Worm (Caenorhabditis elegans) whole organism, midembryonic: ENCODE data around the gene Y54G9A.5.

Source experiments
- T22C8.4 ChIP-seq: fragments of 200-800 bp; sonication (Bioruptor generic); IDR thresholded peaks from 2 replicates; pipeline ENCODE4 v1.3.6; 2022; ENCODE audit warnings: missing genetic modification characterization, missing compliant biosample characterization
- cog-1 ChIP-seq: sonication (generic microtip); optimal IDR thresholded peaks from 2 replicates; lab custom pipeline; 2016; ENCODE audit warnings: missing genetic modification characterization, missing compliant biosample characterization
- flt-1 ChIP-seq: fragments of 200-800 bp; sonication (Bioruptor generic); IDR thresholded peaks from 2 replicates; pipeline ENCODE4 v1.3.6; 2022; ENCODE audit warnings: missing genetic modification characterization, missing compliant biosample characterization
- klf-2 ChIP-seq: fragments of 200-800 bp; sonication (Bioruptor generic); conservative IDR thresholded peaks from 2 replicates; pipeline ENCODE4 v1.3.6; 2022; ENCODE audit warnings: missing genetic modification reagents, missing genetic modification characterization, missing compliant biosample characterization
- med-1 ChIP-seq: sonication (generic microtip); optimal IDR thresholded peaks from 2 replicates; lab custom pipeline; 2017; ENCODE audit warnings: missing genetic modification characterization, mild to moderate bottlenecking, missing compliant biosample characterization, antibody characterized with exemption, missing genetic modification reagents; ENCODE audit not compliant: insufficient read depth
- ref-1 ChIP-seq: fragments of 200-800 bp; sonication (Bioruptor generic); conservative IDR thresholded peaks from 2 replicates; pipeline ENCODE4 v1.3.6; 2022; ENCODE audit warnings: missing genetic modification reagents, missing genetic modification characterization, missing compliant biosample characterization
- tab-1 ChIP-seq: fragments of 200-800 bp; sonication (Bioruptor generic); IDR thresholded peaks from 2 replicates; pipeline ENCODE4 v1.3.6; 2022; ENCODE audit warnings: missing genetic modification characterization, missing compliant biosample characterization
- ztf-23 ChIP-seq: fragments of 200-800 bp; sonication (Bioruptor generic); IDR thresholded peaks from 2 replicates; pipeline ENCODE4 v1.3.6; 2022; ENCODE audit warnings: missing genetic modification reagents, missing genetic modification characterization, missing compliant biosample characterization
- ztf-29 ChIP-seq: fragments of 200-800 bp; sonication (Bioruptor generic); IDR thresholded peaks from 2 replicates; pipeline ENCODE4 v1.3.6; 2022; ENCODE audit warnings: missing genetic modification reagents, missing genetic modification characterization, missing compliant biosample characterization

Y54G9A.5 gene

DNA sequence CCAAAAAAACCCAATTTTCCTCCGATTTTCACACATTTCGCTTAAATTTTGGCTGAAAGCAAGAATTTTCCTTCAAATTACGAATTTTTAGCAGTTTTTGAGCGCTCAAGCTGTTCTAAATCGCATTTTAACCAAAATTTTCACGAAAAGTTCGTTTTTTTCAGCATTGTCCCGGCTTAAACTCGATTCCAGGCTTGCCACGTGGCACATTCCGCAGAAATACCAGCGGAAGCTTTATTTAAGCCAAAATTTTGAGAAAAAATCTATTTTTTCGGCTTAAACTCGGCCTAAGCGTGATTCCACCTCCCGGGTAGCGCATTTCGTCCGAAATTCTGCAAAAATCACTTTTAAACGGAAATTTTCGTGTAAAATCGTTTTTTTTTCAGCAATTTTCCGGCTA lies 947 bp downstream of the Y54G9A.5 start:
- no peak for TF ChIP-seq cog-1 (tag; lab: Kevin White, UChicago)
- TF ChIP-seq klf-2 (GFP tag; lab: Robert Waterston, UW) = no peak
- TF ChIP-seq ref-1 (GFP tag; lab: Robert Waterston, UW) = no peak

DNA sequence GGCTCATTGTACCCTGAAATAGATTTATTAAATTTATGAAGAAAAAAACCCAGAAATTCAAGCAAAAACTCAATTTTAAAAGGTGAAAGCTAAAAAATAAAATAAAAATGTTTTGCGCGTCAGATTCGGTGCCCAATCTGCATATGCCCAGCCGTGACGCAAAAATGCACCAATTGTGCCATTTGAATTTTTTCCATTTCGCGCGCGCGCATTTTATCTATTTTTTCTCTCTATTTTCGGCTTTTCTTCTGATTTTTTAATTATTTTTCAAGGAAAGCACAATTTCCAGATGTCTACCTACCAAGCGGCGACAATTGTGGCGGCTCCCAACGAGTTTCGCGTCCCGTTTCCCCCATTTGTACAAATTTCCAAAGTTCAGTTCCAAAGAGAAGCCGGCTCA lies 3.0 kb downstream of the Y54G9A.5 start, which contains the start of the genes Y54G9A.7 and bub-3:
Gene Y54G9A.7 (minus strand): TSS at position 7 of the 400 bp plus-strand sequence.
Gene bub-3 (plus strand): TSS at position 270 of the 400 bp plus-strand sequence.
- TF ChIP-seq med-1 (GFP tag; lab: Kevin White, UChicago) (no peak), T22C8.4 (no peak), cog-1 (tag; lab: Kevin White, UChicago) (no peak), ztf-23 (GFP tag; lab: Robert Waterston, UW) (no peak), klf-2 (GFP tag; lab: Robert Waterston, UW) (no peak)

DNA sequence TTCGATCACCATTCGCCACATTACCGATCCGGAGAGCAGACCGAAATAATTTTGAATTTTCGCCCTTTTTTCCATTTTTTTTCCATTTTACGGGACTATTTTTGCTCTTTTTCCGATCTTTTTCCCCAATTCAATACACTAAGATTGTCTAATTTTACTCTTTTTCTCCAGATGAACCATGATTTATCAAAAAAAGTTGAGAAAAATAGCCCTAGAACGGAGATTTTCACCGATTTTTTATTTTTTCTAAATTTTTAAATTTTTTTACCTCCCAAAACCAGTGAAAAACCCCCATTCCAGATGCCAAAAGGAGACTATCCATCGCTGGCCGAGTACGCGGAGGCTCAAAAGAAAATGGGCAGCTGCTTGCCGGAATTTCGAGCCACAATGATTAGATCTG lies 6.6 kb downstream of the Y54G9A.5 start, which contains the start of gene Y54G9A.9:
Gene Y54G9A.9 (plus strand): TSS at position 301 of the 400 bp plus-strand sequence.
- TF ChIP-seq ref-1 (GFP tag; lab: Robert Waterston, UW) = no peak
- TF ChIP-seq ztf-29 (GFP tag; lab: Robert Waterston, UW) = no peak
- TF ChIP-seq tab-1 (GFP tag; lab: Robert Waterston, UW) = no peak
- no peak for TF ChIP-seq cog-1 (tag; lab: Kevin White, UChicago)
- TF ChIP-seq med-1 (GFP tag; lab: Kevin White, UChicago) = no peak
- TF ChIP-seq T22C8.4 = no peak
- TF ChIP-seq flt-1 (GFP tag; lab: Robert Waterston, UW) = no peak
- no peak for TF ChIP-seq ztf-23 (GFP tag; lab: Robert Waterston, UW)
- no peak for TF ChIP-seq klf-2 (GFP tag; lab: Robert Waterston, UW)

DNA sequence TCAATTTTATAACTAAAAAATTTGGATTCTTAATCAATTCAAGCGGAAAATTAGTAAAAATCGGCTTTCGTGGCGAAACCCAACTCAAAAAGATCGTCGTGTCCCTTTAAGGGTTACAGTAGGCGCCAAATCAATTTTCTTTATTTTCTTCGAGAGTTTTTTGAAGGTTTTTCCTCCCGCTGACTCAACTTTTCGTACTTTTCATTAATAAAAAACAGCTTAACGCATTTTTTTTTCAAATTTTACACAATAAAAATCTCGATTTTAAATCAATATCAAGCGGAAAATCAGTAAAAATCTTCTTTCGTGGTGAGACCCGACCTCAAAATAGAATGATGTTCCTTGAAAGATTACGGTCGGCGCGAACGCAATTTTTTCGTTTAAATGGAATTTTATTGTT lies 9.3 kb downstream of the Y54G9A.5 start:
- no peak for TF ChIP-seq flt-1 (GFP tag; lab: Robert Waterston, UW)

DNA sequence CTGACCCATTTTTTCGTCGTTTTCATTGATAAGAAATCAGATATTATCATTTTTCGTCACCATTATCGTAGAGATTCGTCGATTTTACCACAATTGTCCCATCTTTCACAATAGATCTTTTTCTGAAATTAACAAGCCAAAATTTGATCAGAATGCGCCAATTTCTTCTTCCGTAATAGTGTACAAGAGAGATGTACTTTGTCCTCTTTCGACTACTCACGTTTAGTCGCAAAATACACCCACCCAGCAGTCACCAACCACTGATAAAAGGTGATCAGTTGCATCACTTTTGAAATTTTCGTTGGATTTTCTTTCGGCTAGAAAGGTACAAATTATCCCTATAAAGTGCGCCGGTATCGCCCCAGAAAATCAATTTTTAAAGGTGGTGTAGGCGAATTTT lies 9.8 kb downstream of the Y54G9A.5 start:
- TF ChIP-seq klf-2 (GFP tag; lab: Robert Waterston, UW) = no peak
- TF ChIP-seq ref-1 (GFP tag; lab: Robert Waterston, UW) = no peak
- TF ChIP-seq ztf-23 (GFP tag; lab: Robert Waterston, UW) = no peak
- TF ChIP-seq flt-1 (GFP tag; lab: Robert Waterston, UW) = no peak
- no peak for TF ChIP-seq tab-1 (GFP tag; lab: Robert Waterston, UW)
- TF ChIP-seq cog-1 (tag; lab: Kevin White, UChicago) = no peak
- no peak for TF ChIP-seq med-1 (GFP tag; lab: Kevin White, UChicago)
- no peak for TF ChIP-seq ztf-29 (GFP tag; lab: Robert Waterston, UW)
- TF ChIP-seq T22C8.4 = no peak

ce11 chrII:13736089-13736488 lies 13.3 kb downstream of the Y54G9A.5 start, which contains the start of gene R06B9.5:
Gene R06B9.5 (plus strand): TSS chrII:13736320.
- TF ChIP-seq ztf-23 (GFP tag; lab: Robert Waterston, UW) = no peak
- TF ChIP-seq med-1 (GFP tag; lab: Kevin White, UChicago) = no peak
- TF ChIP-seq ref-1 (GFP tag; lab: Robert Waterston, UW) = no peak
- no peak for TF ChIP-seq ztf-29 (GFP tag; lab: Robert Waterston, UW)
- TF ChIP-seq cog-1 (tag; lab: Kevin White, UChicago) = no peak
- TF ChIP-seq tab-1 (GFP tag; lab: Robert Waterston, UW) = no peak
- no peak for TF ChIP-seq flt-1 (GFP tag; lab: Robert Waterston, UW)
- TF ChIP-seq klf-2 (GFP tag; lab: Robert Waterston, UW) = no peak
- no peak for TF ChIP-seq T22C8.4

ce11 chrII:13736906-13737305 lies 14.1 kb downstream of the Y54G9A.5 start:
- TF ChIP-seq tab-1 (GFP tag; lab: Robert Waterston, UW) (no peak), cog-1 (tag; lab: Kevin White, UChicago) (no peak), ref-1 (GFP tag; lab: Robert Waterston, UW) (no peak), med-1 (GFP tag; lab: Kevin White, UChicago) (no peak), klf-2 (GFP tag; lab: Robert Waterston, UW) (no peak), T22C8.4 (no peak), ztf-29 (GFP tag; lab: Robert Waterston, UW) (no peak), ztf-23 (GFP tag; lab: Robert Waterston, UW) (no peak), flt-1 (GFP tag; lab: Robert Waterston, UW) (no peak)

- TF ChIP-seq flt-1 (GFP tag; lab: Robert Waterston, UW) = no peak
These were observed 15.1 kb downstream of the Y54G9A.5 start for ce11 chrII:13737751-13738525.

ce11 chrII:13739423-13739822 lies 16.6 kb downstream of the Y54G9A.5 start:
- no peak for TF ChIP-seq tab-1 (GFP tag; lab: Robert Waterston, UW)
- no peak for TF ChIP-seq cog-1 (tag; lab: Kevin White, UChicago)
- TF ChIP-seq T22C8.4 = no peak
- no peak for TF ChIP-seq ztf-23 (GFP tag; lab: Robert Waterston, UW)
- no peak for TF ChIP-seq klf-2 (GFP tag; lab: Robert Waterston, UW)
- no peak for TF ChIP-seq ztf-29 (GFP tag; lab: Robert Waterston, UW)
- no peak for TF ChIP-seq flt-1 (GFP tag; lab: Robert Waterston, UW)
- no peak for TF ChIP-seq med-1 (GFP tag; lab: Kevin White, UChicago)
- no peak for TF ChIP-seq ref-1 (GFP tag; lab: Robert Waterston, UW)

DNA sequence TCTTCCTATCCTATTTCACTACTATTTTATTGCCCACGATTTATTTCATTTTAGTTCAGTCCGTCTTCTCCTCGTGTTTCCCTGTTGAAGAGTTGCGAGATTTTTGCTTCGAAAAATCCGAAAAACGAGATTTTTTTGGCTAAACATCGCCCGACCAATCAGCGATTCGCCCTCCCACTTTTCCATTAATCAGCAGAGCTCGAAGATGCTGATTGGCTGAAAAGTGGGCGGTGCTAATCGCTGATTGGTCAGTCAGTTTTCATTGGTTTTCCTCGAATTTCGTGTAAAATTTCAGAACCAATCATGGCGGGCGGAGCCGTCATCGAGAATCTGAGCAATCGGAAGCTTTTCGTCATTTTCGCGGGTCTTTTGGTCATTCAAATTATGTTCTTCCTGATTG lies 18.6 kb downstream of the Y54G9A.5 start, which contains the start of gene mig-14:
Gene mig-14 (plus strand): TSS at position 290 of the 400 bp plus-strand sequence.
- no peak for TF ChIP-seq klf-2 (GFP tag; lab: Robert Waterston, UW)
- no peak for TF ChIP-seq med-1 (GFP tag; lab: Kevin White, UChicago)
- no peak for TF ChIP-seq T22C8.4
- TF ChIP-seq ztf-29 (GFP tag; lab: Robert Waterston, UW) = no peak
- no peak for TF ChIP-seq flt-1 (GFP tag; lab: Robert Waterston, UW)
- TF ChIP-seq cog-1 (tag; lab: Kevin White, UChicago) = no peak
- no peak for TF ChIP-seq ztf-23 (GFP tag; lab: Robert Waterston, UW)
- no peak for TF ChIP-seq ref-1 (GFP tag; lab: Robert Waterston, UW)
